Worm (Caenorhabditis elegans): ENCODE results near the gene F56A8.3.

ce11 chrIII:13270896-13271295 lies 14.2 kb downstream of the F56A8.3 start:
- TF ChIP-seq lir-1 (GFP tag; conservative IDR thresholded peaks at IDR 0.05) (no peak), unc-130 (GFP tag; optimal IDR thresholded peaks at IDR 0.05) (no peak), tbp1 (GFP tag; optimal IDR thresholded peaks at IDR 0.05) (no peak), F23B12.7 (tag; optimal IDR thresholded peaks at IDR 0.05; ENCODE audit: insufficient read depth) (no peak), cebp-2 (GFP tag; IDR thresholded peaks at IDR 0.05) (no peak), rec-8 (tag; optimal IDR thresholded peaks at IDR 0.05) (no peak), dpl-1 (GFP tag; optimal IDR thresholded peaks at IDR 0.05) (no peak), mcd-1 (GFP tag; IDR thresholded peaks at IDR 0.05) (no peak), nfyb-1 (GFP tag; IDR thresholded peaks at IDR 0.05) (no peak), B0261.1 (tag; optimal IDR thresholded peaks at IDR 0.05) (no peak), sea-2 (GFP tag; IDR thresholded peaks at IDR 0.05) (no peak)

Data from whole organism, young adult.